Worm (Caenorhabditis elegans): ENCODE measurements around the gene Y54F10BM.9.

The Y54F10BM.9 gene

ce11 chrIII:2304867-2305266 is at the start of gene Y54F10BM.9:
Gene Y54F10BM.9 (minus strand): TSS chrIII:2304927.
- TF ChIP-seq W03F9.2 (tag; optimal IDR thresholded peaks at IDR 0.05) (no peak), him-1 (tag; optimal IDR thresholded peaks at IDR 0.05) (no peak), dao-5 (tag; optimal IDR thresholded peaks at IDR 0.05) (no peak)

- TF ChIP-seq W03F9.2 (tag; optimal IDR thresholded peaks at IDR 0.05), result no peak
- TF ChIP-seq him-1 (tag; optimal IDR thresholded peaks at IDR 0.05), result no peak
- no peak for TF ChIP-seq dao-5 (tag; optimal IDR thresholded peaks at IDR 0.05)
These were observed 45.2 kb upstream of the Y54F10BM.9 start for ce11 chrIII:2349956-2350355.

ce11 chrIII:2347291-2347690 is 42.6 kb upstream of the Y54F10BM.9 start, which contains the start of gene gip-1:
Gene gip-1 (plus strand): TSS chrIII:2347591.
- TF ChIP-seq W03F9.2 (tag; optimal IDR thresholded peaks at IDR 0.05) (no peak), dao-5 (tag; optimal IDR thresholded peaks at IDR 0.05) (no peak)

ce11 chrIII:2343273-2343672 is 38.5 kb upstream of the Y54F10BM.9 start, which contains the start of gene phf-5:
Gene phf-5 (plus strand): TSS chrIII:2343573.
- TF ChIP-seq him-1 (tag; optimal IDR thresholded peaks at IDR 0.05), result no peak
- no peak for TF ChIP-seq W03F9.2 (tag; optimal IDR thresholded peaks at IDR 0.05)
- TF ChIP-seq dao-5 (tag; optimal IDR thresholded peaks at IDR 0.05), result no peak

ce11 chrIII:2331033-2331625 is 26.4 kb upstream of the Y54F10BM.9 start, which contains the start of the genes Y54F10BM.13 and ppm-1.D:
Gene Y54F10BM.13 (minus strand): TSS chrIII:2331083.
Gene ppm-1.D (plus strand): TSS chrIII:2331572.
- TF ChIP-seq W03F9.2 (tag; optimal IDR thresholded peaks at IDR 0.05) (no peak), him-1 (tag; optimal IDR thresholded peaks at IDR 0.05) (no peak), dao-5 (tag; optimal IDR thresholded peaks at IDR 0.05) (no peak)

ce11 chrIII:2330389-2330788 is 25.7 kb upstream of the Y54F10BM.9 start:
- TF ChIP-seq him-1 (tag; optimal IDR thresholded peaks at IDR 0.05), result no peak
- TF ChIP-seq W03F9.2 (tag; optimal IDR thresholded peaks at IDR 0.05), result no peak
- no peak for TF ChIP-seq dao-5 (tag; optimal IDR thresholded peaks at IDR 0.05)

- TF ChIP-seq W03F9.2 (tag; optimal IDR thresholded peaks at IDR 0.05) (no peak), him-1 (tag; optimal IDR thresholded peaks at IDR 0.05) (no peak), dao-5 (tag; optimal IDR thresholded peaks at IDR 0.05) (no peak)
These were observed 24.6 kb upstream of the Y54F10BM.9 start, which contains the start of gene Y54F10BM.12 for ce11 chrIII:2329336-2329735. Gene Y54F10BM.12 (minus strand): TSS chrIII:2329679.

- TF ChIP-seq him-1 (tag; optimal IDR thresholded peaks at IDR 0.05), result no peak
- no peak for TF ChIP-seq W03F9.2 (tag; optimal IDR thresholded peaks at IDR 0.05)
- TF ChIP-seq dao-5 (tag; optimal IDR thresholded peaks at IDR 0.05), result no peak
These were observed 23.9 kb upstream of the Y54F10BM.9 start for ce11 chrIII:2328612-2329011.

- TF ChIP-seq him-1 (tag; optimal IDR thresholded peaks at IDR 0.05), result no peak
- no peak for TF ChIP-seq W03F9.2 (tag; optimal IDR thresholded peaks at IDR 0.05)
- no peak for TF ChIP-seq dao-5 (tag; optimal IDR thresholded peaks at IDR 0.05)
These were observed 20.0 kb upstream of the Y54F10BM.9 start for ce11 chrIII:2324703-2325102.

ce11 chrIII:2316439-2316838 is 11.7 kb upstream of the Y54F10BM.9 start:
- no peak for TF ChIP-seq W03F9.2 (tag; optimal IDR thresholded peaks at IDR 0.05)
- TF ChIP-seq him-1 (tag; optimal IDR thresholded peaks at IDR 0.05), result no peak
- TF ChIP-seq dao-5 (tag; optimal IDR thresholded peaks at IDR 0.05), result no peak

ce11 chrIII:2314678-2315077 is 10.0 kb upstream of the Y54F10BM.9 start:
- TF ChIP-seq him-1 (tag; optimal IDR thresholded peaks at IDR 0.05), result no peak
- no peak for TF ChIP-seq dao-5 (tag; optimal IDR thresholded peaks at IDR 0.05)

- TF ChIP-seq him-1 (tag; optimal IDR thresholded peaks at IDR 0.05), result no peak
- TF ChIP-seq dao-5 (tag; optimal IDR thresholded peaks at IDR 0.05), result no peak
- no peak for TF ChIP-seq W03F9.2 (tag; optimal IDR thresholded peaks at IDR 0.05)
These were observed 9.3 kb upstream of the Y54F10BM.9 start, which contains the start of the genes fbxa-66 and iffb-1 for ce11 chrIII:2313985-2314494. Gene fbxa-66 (minus strand): TSS chrIII:2314035. Gene iffb-1 (plus strand): TSS chrIII:2314436.

- no peak for TF ChIP-seq dao-5 (tag; optimal IDR thresholded peaks at IDR 0.05)
- TF ChIP-seq him-1 (tag; optimal IDR thresholded peaks at IDR 0.05), result no peak
- TF ChIP-seq W03F9.2 (tag; optimal IDR thresholded peaks at IDR 0.05), result no peak
These were observed 6.3 kb upstream of the Y54F10BM.9 start for ce11 chrIII:2310996-2311395.

ce11 chrIII:2308026-2308425 is 3.3 kb upstream of the Y54F10BM.9 start, which contains the start of the genes fbxa-1 and Y54F10BM.20:
Gene fbxa-1 (minus strand): TSS chrIII:2308126.
Gene Y54F10BM.20 (plus strand): TSS chrIII:2308256.
- TF ChIP-seq dao-5 (tag; optimal IDR thresholded peaks at IDR 0.05), result no peak
- no peak for TF ChIP-seq him-1 (tag; optimal IDR thresholded peaks at IDR 0.05)
- TF ChIP-seq W03F9.2 (tag; optimal IDR thresholded peaks at IDR 0.05), result no peak
